Worm (Caenorhabditis elegans) whole organism, young adult: Measurements from ENCODE around the gene pch-2.
A peak's percentile ranks its signal among the peaks of the same experiment; 100 is the strongest.

Source experiments
- B0035.1 ChIP-seq: sonication (generic microtip); optimal IDR thresholded peaks from 2 replicates; lab custom pipeline; 2016; ENCODE audit warnings: missing genetic modification characterization, mild to moderate bottlenecking, missing compliant biosample characterization, missing genotype, missing genetic modification reagents
- B0336.3 ChIP-seq: fragments of 200-800 bp; sonication (Bioruptor generic); IDR thresholded peaks from 2 replicates; pipeline ENCODE4 v1.3.6; 2022; ENCODE audit warnings: missing genetic modification characterization, missing compliant biosample characterization
- C17E4.6 ChIP-seq: fragments of 200-800 bp; sonication (Bioruptor generic); IDR thresholded peaks from 2 replicates; pipeline ENCODE4 v1.3.6; 2022; ENCODE audit warnings: missing genetic modification reagents, missing genetic modification characterization, missing compliant biosample characterization
- D2030.7 ChIP-seq: fragments of 200-800 bp; sonication (Bioruptor generic); IDR thresholded peaks from 2 replicates; pipeline ENCODE4 v1.3.6; 2022; ENCODE audit warnings: missing genetic modification reagents, missing genetic modification characterization, missing compliant biosample characterization
- F23B12.7 ChIP-seq: sonication (generic microtip); optimal IDR thresholded peaks from 2 replicates; lab custom pipeline; 2017; ENCODE audit warnings: missing genetic modification characterization, mild to moderate bottlenecking, missing compliant biosample characterization, antibody characterized with exemption, moderate library complexity; ENCODE audit not compliant: insufficient read depth
- F33H1.4 ChIP-seq: fragments of 200-800 bp; sonication (Bioruptor generic); IDR thresholded peaks from 2 replicates; pipeline ENCODE4 v1.3.6; 2022; ENCODE audit warnings: missing genetic modification reagents, missing genetic modification characterization, missing compliant biosample characterization
- F49E8.2 ChIP-seq: sonication (generic microtip); optimal IDR thresholded peaks from 3 replicates; lab custom pipeline; 2017; ENCODE audit warnings: missing genetic modification characterization, mild to moderate bottlenecking, missing compliant biosample characterization, antibody characterized with exemption, moderate library complexity; ENCODE audit not compliant: insufficient read depth
- F52B5.7 ChIP-seq: sonication (generic microtip); optimal IDR thresholded peaks from 2 replicates; lab custom pipeline; 2016; ENCODE audit warnings: mild to moderate bottlenecking, missing genetic modification characterization, missing compliant biosample characterization
- F57C9.4 ChIP-seq: sonication (generic microtip); optimal IDR thresholded peaks from 2 replicates; lab custom pipeline; 2017; ENCODE audit warnings: mild to moderate bottlenecking, missing genetic modification characterization, missing compliant biosample characterization
- T07F8.4 ChIP-seq: sonication (generic microtip); optimal IDR thresholded peaks from 2 replicates; lab custom pipeline; 2016; ENCODE audit warnings: mild to moderate bottlenecking, missing genetic modification characterization, moderate library complexity, missing compliant biosample characterization
- athp-1 ChIP-seq: sonication (generic microtip); optimal IDR thresholded peaks from 2 replicates; lab custom pipeline; 2017; ENCODE audit warnings: mild to moderate bottlenecking, missing genetic modification characterization, missing compliant biosample characterization
- ccch-3 ChIP-seq: fragments of 200-800 bp; sonication (Bioruptor generic); optimal IDR thresholded peaks from 2 replicates; lab custom pipeline; 2018; ENCODE audit warnings: mild to moderate bottlenecking, missing genetic modification characterization, missing compliant biosample characterization
- ceh-58 ChIP-seq: fragments of 200-800 bp; sonication (Bioruptor generic); IDR thresholded peaks from 2 replicates; pipeline ENCODE4 v1.3.6; 2022; ENCODE audit warnings: missing genetic modification characterization, missing compliant biosample characterization
- ceh-79 ChIP-seq: sonication (generic microtip); optimal IDR thresholded peaks from 2 replicates; lab custom pipeline; 2017; ENCODE audit warnings: mild to moderate bottlenecking, missing genetic modification characterization, missing compliant biosample characterization
- ceh-91 ChIP-seq: fragments of 200-800 bp; sonication (Bioruptor generic); IDR thresholded peaks from 2 replicates; pipeline ENCODE4 v1.3.6; 2022; ENCODE audit warnings: missing genetic modification reagents, missing genetic modification characterization, missing compliant biosample characterization
- die-1 ChIP-seq: sonication (generic microtip); optimal IDR thresholded peaks from 2 replicates; lab custom pipeline; 2016; ENCODE audit warnings: missing genotype, mild to moderate bottlenecking, missing genetic modification characterization, missing compliant biosample characterization
- egl-18 ChIP-seq: fragments of 200-800 bp; sonication (Bioruptor generic); IDR thresholded peaks from 2 replicates; pipeline ENCODE4 v1.3.6; 2022; ENCODE audit warnings: missing genetic modification reagents, missing genetic modification characterization, missing compliant biosample characterization
- egl-44 ChIP-seq: fragments of 200-800 bp; sonication (Bioruptor generic); IDR thresholded peaks from 2 replicates; pipeline ENCODE4 v1.3.6; 2022; ENCODE audit warnings: missing genetic modification reagents, missing genetic modification characterization, missing compliant biosample characterization
- egrh-3 ChIP-seq: fragments of 200-800 bp; sonication (Bioruptor generic); IDR thresholded peaks from 2 replicates; pipeline ENCODE4 v1.3.6; 2022; ENCODE audit warnings: missing genetic modification reagents, missing genetic modification characterization, missing compliant biosample characterization
- ets-4 ChIP-seq: fragments of 200-800 bp; sonication (Bioruptor generic); optimal IDR thresholded peaks from 2 replicates; lab custom pipeline; 2018; ENCODE audit warnings: mild to moderate bottlenecking, missing genetic modification characterization, missing compliant biosample characterization
- fkh-3 ChIP-seq: sonication (generic microtip); optimal IDR thresholded peaks from 2 replicates; lab custom pipeline; 2016; ENCODE audit warnings: mild to moderate bottlenecking, missing genetic modification characterization, missing compliant biosample characterization
- gei-17 ChIP-seq: fragments of 200-800 bp; sonication (Bioruptor generic); optimal IDR thresholded peaks from 2 replicates; lab custom pipeline; 2018; ENCODE audit warnings: mild to moderate bottlenecking, missing genetic modification characterization, missing compliant biosample characterization
- lag-1 ChIP-seq: fragments of 200-800 bp; sonication (Bioruptor generic); IDR thresholded peaks from 2 replicates; pipeline ENCODE4 v1.3.6; 2022; ENCODE audit warnings: missing genetic modification reagents, missing genetic modification characterization, missing compliant biosample characterization
- lin-26 ChIP-seq: fragments of 200-800 bp; sonication (Bioruptor generic); IDR thresholded peaks from 2 replicates; pipeline ENCODE4 v1.3.6; 2022; ENCODE audit warnings: missing genetic modification reagents, missing genetic modification characterization, missing compliant biosample characterization
- lin-35 ChIP-seq, 3 experiments: fragments of 150-350 bp in 2 of 3; sonication (generic microtip) in 1 of 3; optimal IDR thresholded peaks; 2 replicates each; lab custom pipeline; 2014 to 2018; ENCODE audit warnings: missing biosample characterization in 3 of 3, missing genetic modification characterization in 3 of 3, missing genetic modification reagents in 3 of 3
- lir-1 ChIP-seq: fragments of 200-800 bp; sonication (Bioruptor generic); conservative IDR thresholded peaks from 2 replicates; pipeline ENCODE4 v1.3.6; 2022; ENCODE audit warnings: missing genetic modification reagents, missing genetic modification characterization, missing compliant biosample characterization
- lsl-1 ChIP-seq: fragments of 200-800 bp; sonication (Bioruptor generic); optimal IDR thresholded peaks from 2 replicates; lab custom pipeline; 2018; ENCODE audit warnings: mild to moderate bottlenecking, missing genetic modification characterization, moderate library complexity, missing compliant biosample characterization
- madf-3 ChIP-seq: fragments of 200-800 bp; sonication (Bioruptor generic); IDR thresholded peaks from 2 replicates; pipeline ENCODE4 v1.3.6; 2022; ENCODE audit warnings: missing genetic modification reagents, missing genetic modification characterization, missing compliant biosample characterization
- madf-6 ChIP-seq: fragments of 200-800 bp; sonication (Bioruptor generic); IDR thresholded peaks from 2 replicates; pipeline ENCODE4 v1.3.6; 2022; ENCODE audit warnings: missing genetic modification reagents, missing genetic modification characterization, missing compliant biosample characterization
- madf-8 ChIP-seq: fragments of 200-800 bp; sonication (Bioruptor generic); conservative IDR thresholded peaks from 2 replicates; pipeline ENCODE4 v1.3.6; 2022; ENCODE audit warnings: missing genetic modification reagents, missing genetic modification characterization, missing compliant biosample characterization
- mel-28 ChIP-seq: sonication (generic microtip); optimal IDR thresholded peaks from 2 replicates; lab custom pipeline; 2016; ENCODE audit warnings: borderline replicate concordance, mild to moderate bottlenecking, missing genetic modification characterization, missing compliant biosample characterization
- mes-4 ChIP-seq: sonication (generic microtip); optimal IDR thresholded peaks from 2 replicates; lab custom pipeline; 2016; ENCODE audit warnings: missing genotype, missing genetic modification characterization, missing compliant biosample characterization
- nfyb-1 ChIP-seq: fragments of 200-800 bp; sonication (Bioruptor generic); IDR thresholded peaks from 2 replicates; pipeline ENCODE4 v1.3.6; 2022; ENCODE audit warnings: missing genetic modification reagents, missing genetic modification characterization, missing compliant biosample characterization
- nhr-120 ChIP-seq: fragments of 200-800 bp; sonication (Bioruptor generic); IDR thresholded peaks from 2 replicates; pipeline ENCODE4 v1.3.6; 2022; ENCODE audit warnings: missing genetic modification characterization, missing compliant biosample characterization
- pbrm-1 ChIP-seq: fragments of 200-800 bp; sonication (Bioruptor generic); IDR thresholded peaks from 2 replicates; pipeline ENCODE4 v1.3.6; 2022; ENCODE audit warnings: missing genetic modification reagents, missing genetic modification characterization, missing compliant biosample characterization
- pha-4 ChIP-seq: fragments of 150-350 bp; sonication (generic microtip); optimal IDR thresholded peaks from 2 replicates; lab custom pipeline; 2014; ENCODE audit warnings: missing biosample characterization, missing genetic modification reagents, missing genetic modification characterization
- rcor-1 ChIP-seq: fragments of 200-800 bp; sonication (Bioruptor generic); IDR thresholded peaks from 2 replicates; pipeline ENCODE4 v1.3.6; 2022; ENCODE audit warnings: missing genetic modification reagents, missing genetic modification characterization, missing compliant biosample characterization
- sea-2 ChIP-seq: fragments of 200-800 bp; sonication (Bioruptor generic); IDR thresholded peaks from 2 replicates; pipeline ENCODE4 v1.3.6; 2022; ENCODE audit warnings: missing genetic modification characterization, missing compliant biosample characterization
- snpc-1.3 ChIP-seq: sonication (generic microtip); optimal IDR thresholded peaks from 2 replicates; lab custom pipeline; 2017; ENCODE audit warnings: missing genetic modification characterization, mild to moderate bottlenecking, missing compliant biosample characterization, antibody characterized with exemption, moderate library complexity, missing genotype, missing genetic modification reagents; ENCODE audit not compliant: insufficient read depth
- tbp1 ChIP-seq: fragments of 200-800 bp; sonication (Bioruptor generic); optimal IDR thresholded peaks from 2 replicates; lab custom pipeline; 2018; ENCODE audit warnings: mild to moderate bottlenecking, missing genetic modification characterization, missing compliant biosample characterization
- tbx-9 ChIP-seq: sonication (generic microtip); optimal IDR thresholded peaks from 2 replicates; lab custom pipeline; 2016; ENCODE audit warnings: borderline replicate concordance, missing genetic modification characterization, inconsistent platforms, missing compliant biosample characterization
- ztf-22 ChIP-seq: fragments of 200-800 bp; sonication (Bioruptor generic); optimal IDR thresholded peaks from 2 replicates; lab custom pipeline; 2018; ENCODE audit warnings: mild to moderate bottlenecking, missing genetic modification characterization, moderate library complexity, missing compliant biosample characterization
- ztf-6 ChIP-seq: fragments of 200-800 bp; sonication (Bioruptor generic); IDR thresholded peaks from 2 replicates; pipeline ENCODE4 v1.3.6; 2022; ENCODE audit warnings: missing genetic modification reagents, missing genetic modification characterization, missing compliant biosample characterization

The pch-2 gene

ce11 chrII:8157991-8158390, at the start of gene pch-2 (continued):
- no peak for TF ChIP-seq nhr-120 (GFP tag; lab: Robert Waterston, UW)
- TF ChIP-seq F33H1.4: peak; percentile 52; the same call in 1 of the 2 replicates
- peak; percentile 11 for TF ChIP-seq snpc-1.3
- no peak for TF ChIP-seq pbrm-1 (GFP tag; lab: Robert Waterston, UW)
- no peak for TF ChIP-seq tbp1 (GFP tag; lab: Kevin White, UChicago)
- TF ChIP-seq madf-8 (GFP tag; lab: Robert Waterston, UW): peak; percentile 54; the same call in 1 of the 2 replicates
- TF ChIP-seq madf-6 (GFP tag; lab: Robert Waterston, UW): peak; percentile 79
- no peak for TF ChIP-seq F52B5.7
- no peak for TF ChIP-seq tbx-9 (tag; lab: Kevin White, UChicago)
- no peak for TF ChIP-seq ceh-79 (tag; lab: Kevin White, UChicago)
- TF ChIP-seq pha-4 (tag; lab: Kevin White, UChicago): no peak
- no peak for TF ChIP-seq rcor-1 (GFP tag; lab: Robert Waterston, UW)
- no peak for TF ChIP-seq egrh-3 (GFP tag; lab: Robert Waterston, UW)
- TF ChIP-seq ceh-91: peak; percentile 15; the same call in 1 of the 2 replicates
- no peak for TF ChIP-seq F23B12.7 (tag; lab: Kevin White, UChicago)
- peak in 1 of 3 experiments; percentile 14 for TF ChIP-seq lin-35 (GFP tag; optimal IDR thresholded peaks at IDR 0.05; lab: Kevin White, UChicago)
- no peak for TF ChIP-seq nfyb-1 (GFP tag; lab: Robert Waterston, UW)
- no peak for TF ChIP-seq ztf-6 (GFP tag; lab: Robert Waterston, UW)
- TF ChIP-seq sea-2 (GFP tag; lab: Robert Waterston, UW): no peak
- no peak for TF ChIP-seq gei-17 (GFP tag; lab: Kevin White, UChicago)
- peak; percentile 40; the same call in 1 of the 2 replicates for TF ChIP-seq D2030.7 (GFP tag; lab: Robert Waterston, UW)
- no peak for TF ChIP-seq egl-44
- no peak for TF ChIP-seq lir-1
- no peak for TF ChIP-seq F57C9.4 (tag; lab: Kevin White, UChicago)
- no peak for TF ChIP-seq mel-28 (tag; lab: Kevin White, UChicago)
- no peak for TF ChIP-seq T07F8.4 (tag; lab: Kevin White, UChicago)
- TF ChIP-seq B0336.3: no peak

- no peak for TF ChIP-seq lsl-1 (GFP tag; lab: Kevin White, UChicago)
- TF ChIP-seq sea-2 (GFP tag; lab: Robert Waterston, UW): no peak
These were observed 46.1 kb upstream of the pch-2 start, which contains the start of gene lron-4 for ce11 chrII:8112063-8112462. lron-4 (minus strand) TSS chrII:8112163.

- no peak for TF ChIP-seq ceh-58 (GFP tag; lab: Robert Waterston, UW)
- TF ChIP-seq gei-17 (GFP tag; lab: Kevin White, UChicago): no peak
- TF ChIP-seq ccch-3 (GFP tag; lab: Kevin White, UChicago): no peak
- TF ChIP-seq madf-6 (GFP tag; lab: Robert Waterston, UW): no peak
- TF ChIP-seq F52B5.7: no peak
- TF ChIP-seq egl-18: no peak
- TF ChIP-seq B0035.1 (tag; lab: Kevin White, UChicago): no peak
These were observed 42.0 kb upstream of the pch-2 start, which contains the start of gene unc-105 for ce11 chrII:8116159-8116558. unc-105 (plus strand) TSS chrII:8116459.

ce11 chrII:8117426-8117825, 40.7 kb upstream of the pch-2 start:
- TF ChIP-seq lin-26 (no peak), die-1 (tag; lab: Kevin White, UChicago) (no peak), athp-1 (tag; lab: Kevin White, UChicago) (no peak), mes-4 (tag; lab: Kevin White, UChicago) (no peak), ztf-22 (no peak), gei-17 (GFP tag; lab: Kevin White, UChicago) (no peak), T07F8.4 (tag; lab: Kevin White, UChicago) (no peak), lag-1 (no peak), ets-4 (GFP tag; lab: Kevin White, UChicago) (no peak), tbx-9 (tag; lab: Kevin White, UChicago) (no peak), F23B12.7 (tag; lab: Kevin White, UChicago) (no peak), fkh-3 (tag; lab: Kevin White, UChicago) (no peak), ztf-6 (GFP tag; lab: Robert Waterston, UW) (no peak), madf-3 (no peak), F49E8.2 (tag; lab: Kevin White, UChicago) (no peak), pha-4 (tag; lab: Kevin White, UChicago) (no peak), C17E4.6 (GFP tag; lab: Robert Waterston, UW) (no peak)
